Fruit fly (Drosophila melanogaster): ENCODE results near the gene RagA-B.

dm6 chr3R:9029411-9029810 lies 45.3 kb upstream of the RagA-B start:
- no peak for TF ChIP-seq pho (GFP tag; optimal IDR thresholded peaks at IDR 0.05)
- no peak for TF ChIP-seq h (optimal IDR thresholded peaks at IDR 0.05)
- no peak for TF ChIP-seq fd96Cb (tag; optimal IDR thresholded peaks at IDR 0.05)
- no peak for TF ChIP-seq NK7.1 (GFP tag; optimal IDR thresholded peaks at IDR 0.05)
- TF ChIP-seq Atf6 (GFP tag; IDR thresholded peaks at IDR 0.05): no peak
- TF ChIP-seq Hr39 (optimal IDR thresholded peaks at IDR 0.05): no peak
- TF ChIP-seq Med (GFP tag): peak; percentile 66
- TF ChIP-seq cad (GFP tag; optimal IDR thresholded peaks at IDR 0.05): no peak
- TF ChIP-seq CTCF (GFP tag; optimal IDR thresholded peaks at IDR 0.05): no peak
- no peak for TF ChIP-seq ap (GFP tag; IDR thresholded peaks at IDR 0.05)
